Fruit fly (Drosophila melanogaster) whole organism, adult: Measurements from ENCODE around the gene CG16727.

ENCODE experiments used
- Hr96 ChIP-seq: fragments of 200-800 bp; sonication (Bioruptor generic); optimal IDR thresholded peaks from 2 replicates; lab custom pipeline; 2016; ENCODE audit warnings: missing biosample characterization, missing genetic modification characterization
- cnc ChIP-seq, 2 experiments: fragments of >200 bp; optimal IDR thresholded peaks; 2 replicates each; lab custom pipeline; 2017
- tj ChIP-seq: fragments of 200-800 bp; sonication (Bioruptor generic); optimal IDR thresholded peaks from 3 replicates; lab custom pipeline; 2017; ENCODE audit warnings: missing biosample characterization, mild to moderate bottlenecking, missing genetic modification characterization, moderate library complexity

dm6 chr3R:19569139-19569538 lies 44.0 kb upstream of the CG16727 start:
- TF ChIP-seq Hr96 (GFP tag; lab: Kevin White, UChicago) (no peak), tj (GFP tag; lab: Kevin White, UChicago) (no peak), cnc (optimal IDR thresholded peaks at IDR 0.05; lab: Kevin White, UChicago) (no peak)
